Worm (Caenorhabditis elegans) whole organism, L2 larva: ENCODE data around the gene cnk-1.
A peak's percentile ranks its signal among the peaks of the same experiment; 100 is the strongest.

Experiments
- C34F6.9 ChIP-seq: fragments of 150-350 bp; optimal IDR thresholded peaks from 2 replicates; lab custom pipeline; 2014; ENCODE audit warnings: missing biosample characterization, missing genetic modification characterization
- F13H6.1 ChIP-seq: sonication (generic microtip); optimal IDR thresholded peaks from 2 replicates; lab custom pipeline; 2016; ENCODE audit warnings: missing genetic modification characterization, missing compliant biosample characterization
- R02D3.7 ChIP-seq: fragments of 150-350 bp; optimal IDR thresholded peaks from 2 replicates; lab custom pipeline; 2014; ENCODE audit warnings: missing biosample characterization, missing genetic modification characterization
- Y55F3AM.14 ChIP-seq: fragments of 200-800 bp; sonication (Bioruptor generic); optimal IDR thresholded peaks from 2 replicates; lab custom pipeline; 2018; ENCODE audit warnings: mild to moderate bottlenecking, missing genetic modification characterization, missing compliant biosample characterization
- ZK546.5 ChIP-seq: sonication (generic microtip); optimal IDR thresholded peaks from 2 replicates; lab custom pipeline; 2017; ENCODE audit warnings: missing biosample characterization, missing genetic modification characterization
- aly-2 ChIP-seq: fragments of 150-350 bp; optimal IDR thresholded peaks from 2 replicates; lab custom pipeline; 2014; ENCODE audit warnings: missing biosample characterization, missing genetic modification characterization
- ama-1 ChIP-seq: fragments of 150-350 bp; optimal IDR thresholded peaks from 2 replicates; lab custom pipeline; 2018; ENCODE audit warnings: inconsistent platforms
- blmp-1 ChIP-seq: sonication (generic microtip); optimal IDR thresholded peaks from 2 replicates; lab custom pipeline; 2017; ENCODE audit warnings: missing genetic modification characterization, mild to moderate bottlenecking, missing compliant biosample characterization, antibody characterized with exemption, moderate library complexity; ENCODE audit not compliant: insufficient read depth
- ceh-16 ChIP-seq: fragments of 150-350 bp; optimal IDR thresholded peaks from 2 replicates; lab custom pipeline; 2014; ENCODE audit warnings: missing biosample characterization, missing genetic modification characterization
- ceh-82 ChIP-seq: fragments of 150-350 bp; optimal IDR thresholded peaks from 2 replicates; lab custom pipeline; 2014; ENCODE audit warnings: missing biosample characterization, missing genetic modification characterization
- crh-2 ChIP-seq: sonication (generic microtip); optimal IDR thresholded peaks from 2 replicates; lab custom pipeline; 2017; ENCODE audit warnings: missing biosample characterization, missing genetic modification characterization
- dmd-4 ChIP-seq: sonication (generic microtip); optimal IDR thresholded peaks from 2 replicates; lab custom pipeline; 2017; ENCODE audit warnings: missing biosample characterization, missing genetic modification characterization
- elt-1 ChIP-seq: fragments of 150-350 bp; optimal IDR thresholded peaks from 2 replicates; lab custom pipeline; 2014; ENCODE audit warnings: missing biosample characterization, missing genetic modification characterization
- elt-3 ChIP-seq: sonication (generic microtip); optimal IDR thresholded peaks from 2 replicates; lab custom pipeline; 2017; ENCODE audit warnings: missing biosample characterization, missing genetic modification characterization
- gmeb-1 ChIP-seq: fragments of 150-350 bp; optimal IDR thresholded peaks from 2 replicates; lab custom pipeline; 2014; ENCODE audit warnings: missing biosample characterization, missing genetic modification characterization
- lin-13 ChIP-seq: fragments of 150-350 bp; optimal IDR thresholded peaks from 2 replicates; lab custom pipeline; 2014; ENCODE audit warnings: missing biosample characterization, missing genetic modification reagents, missing genetic modification characterization
- lin-39 ChIP-seq: fragments of 150-350 bp; optimal IDR thresholded peaks from 2 replicates; lab custom pipeline; 2014; ENCODE audit warnings: missing biosample characterization, missing genetic modification reagents, missing genetic modification characterization
- lsy-2 ChIP-seq, 2 experiments: fragments of 150-350 bp in 1 of 2; sonication (generic microtip) in 1 of 2; optimal IDR thresholded peaks; 2 replicates each; lab custom pipeline; 2014 to 2017; ENCODE audit warnings: missing biosample characterization in 2 of 2, missing genetic modification characterization in 2 of 2
- mbf-1 ChIP-seq: sonication (generic microtip); optimal IDR thresholded peaks from 2 replicates; lab custom pipeline; 2017; ENCODE audit warnings: missing biosample characterization, missing genetic modification characterization
- mdl-1 ChIP-seq, 2 experiments: fragments of 150-350 bp in 1 of 2; sonication (generic microtip) in 1 of 2; optimal IDR thresholded peaks; 2 replicates each; lab custom pipeline; 2017; ENCODE audit warnings: missing biosample characterization in 2 of 2, missing genetic modification characterization in 2 of 2
- nhr-10 ChIP-seq: sonication (generic microtip); optimal IDR thresholded peaks from 2 replicates; lab custom pipeline; 2017; ENCODE audit warnings: missing biosample characterization, missing genetic modification characterization
- nhr-11 ChIP-seq: fragments of 150-350 bp; optimal IDR thresholded peaks from 2 replicates; lab custom pipeline; 2014; ENCODE audit warnings: missing biosample characterization, missing genetic modification characterization
- nhr-12 ChIP-seq: fragments of 150-350 bp; optimal IDR thresholded peaks from 2 replicates; lab custom pipeline; 2014; ENCODE audit warnings: missing biosample characterization, missing genetic modification characterization
- nhr-129 ChIP-seq: fragments of 150-350 bp; optimal IDR thresholded peaks from 2 replicates; lab custom pipeline; 2014; ENCODE audit warnings: missing biosample characterization, missing genetic modification characterization
- nhr-21 ChIP-seq: fragments of 150-350 bp; optimal IDR thresholded peaks from 2 replicates; lab custom pipeline; 2014; ENCODE audit warnings: missing biosample characterization, missing genetic modification characterization
- nhr-23 ChIP-seq: fragments of 150-350 bp; optimal IDR thresholded peaks from 2 replicates; lab custom pipeline; 2014; ENCODE audit warnings: missing biosample characterization, missing genetic modification reagents, missing genetic modification characterization
- nhr-237 ChIP-seq: fragments of 150-350 bp; optimal IDR thresholded peaks from 2 replicates; lab custom pipeline; 2014; ENCODE audit warnings: missing biosample characterization, missing genetic modification characterization
- nhr-25 ChIP-seq: fragments of 150-350 bp; sonication (generic microtip); optimal IDR thresholded peaks from 3 replicates; lab custom pipeline; 2014; ENCODE audit warnings: missing biosample characterization, missing genetic modification characterization
- peb-1 ChIP-seq: fragments of 150-350 bp; optimal IDR thresholded peaks from 2 replicates; lab custom pipeline; 2014; ENCODE audit warnings: missing biosample characterization, missing genetic modification characterization
- sem-4 ChIP-seq: fragments of 150-350 bp; optimal IDR thresholded peaks from 2 replicates; lab custom pipeline; 2014; ENCODE audit warnings: missing biosample characterization, missing genetic modification reagents, missing genetic modification characterization
- skn-1 ChIP-seq: sonication (generic microtip); optimal IDR thresholded peaks from 2 replicates; lab custom pipeline; 2017; ENCODE audit warnings: missing biosample characterization, missing genetic modification characterization
- sma-3 ChIP-seq: sonication (generic microtip); optimal IDR thresholded peaks from 2 replicates; lab custom pipeline; 2016; ENCODE audit warnings: missing genetic modification reagents, missing genetic modification characterization, missing compliant biosample characterization
- snpc-4 ChIP-seq: fragments of 150-350 bp; optimal IDR thresholded peaks from 2 replicates; lab custom pipeline; 2014; ENCODE audit warnings: missing biosample characterization, missing genetic modification characterization
- unc-39 ChIP-seq: fragments of 150-350 bp; optimal IDR thresholded peaks from 2 replicates; lab custom pipeline; 2014; ENCODE audit warnings: missing biosample characterization, missing genetic modification characterization
- unc-55 ChIP-seq: fragments of 150-350 bp; sonication (generic microtip); optimal IDR thresholded peaks from 3 replicates; lab custom pipeline; 2014; ENCODE audit warnings: missing biosample characterization, missing genetic modification reagents, missing genetic modification characterization
- unc-62 ChIP-seq: fragments of 150-350 bp; optimal IDR thresholded peaks from 2 replicates; lab custom pipeline; 2014; ENCODE audit warnings: missing biosample characterization, missing genetic modification reagents, missing genetic modification characterization
- ztf-11 ChIP-seq: sonication (generic microtip); optimal IDR thresholded peaks from 2 replicates; lab custom pipeline; 2017; ENCODE audit warnings: missing biosample characterization, missing genetic modification characterization
- ztf-4 ChIP-seq: fragments of 150-350 bp; optimal IDR thresholded peaks from 2 replicates; lab custom pipeline; 2014; ENCODE audit warnings: missing biosample characterization, missing genetic modification characterization

Gene cnk-1

DNA sequence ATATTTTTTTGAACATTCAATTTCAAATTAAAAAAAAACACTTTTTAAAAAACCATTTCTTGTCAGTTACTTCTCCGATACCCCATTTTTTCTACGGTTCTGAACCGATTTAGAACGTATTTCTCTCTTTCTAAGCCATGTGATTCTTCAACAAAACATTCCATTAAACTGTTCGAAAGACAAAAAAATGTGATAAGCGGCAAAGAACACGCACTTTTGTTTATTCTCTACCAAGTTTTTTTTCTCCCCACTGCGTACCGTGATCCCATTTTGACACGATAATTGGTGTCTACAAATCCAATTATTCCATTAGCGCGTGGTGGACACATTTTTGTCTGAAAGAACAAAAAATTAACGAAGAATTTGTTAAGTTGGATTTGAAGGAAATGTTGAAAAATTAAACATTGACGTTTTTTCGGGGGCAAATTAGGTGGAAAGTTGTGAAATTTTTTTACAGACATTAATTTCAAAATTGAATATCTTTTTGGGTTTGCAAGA lies 29.7 kb upstream of the cnk-1 start:
- TF ChIP-seq ztf-4 (tag; lab: Kevin White, UChicago) (no peak), nhr-129 (peak; percentile 13)

DNA sequence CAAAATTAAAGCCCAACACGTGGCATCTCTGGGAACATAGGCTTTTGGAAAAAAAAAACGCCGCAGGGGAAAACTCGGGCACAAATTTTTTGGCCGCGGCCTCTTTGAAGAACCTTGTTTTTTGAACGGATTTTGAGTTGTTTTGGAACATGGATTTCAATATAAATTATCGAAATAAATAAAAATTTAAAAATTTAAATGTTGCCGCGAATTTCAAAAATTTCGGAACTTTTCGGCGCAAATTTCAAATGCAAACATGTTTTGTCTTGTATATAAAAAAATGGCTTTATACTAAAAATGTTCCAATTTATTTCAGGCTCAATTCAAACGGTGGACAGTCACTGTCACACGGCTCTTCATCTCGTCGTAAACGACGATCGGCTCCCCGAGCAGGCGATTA lies 27.0 kb upstream of the cnk-1 start:
- no peak for TF ChIP-seq skn-1
- no peak for TF ChIP-seq mbf-1 (tag; lab: Kevin White, UChicago)
- no peak for TF ChIP-seq unc-62
- no peak for TF ChIP-seq ceh-16 (tag; lab: Kevin White, UChicago)
- TF ChIP-seq crh-2 (tag; lab: Kevin White, UChicago): no peak
- no peak for TF ChIP-seq ztf-4 (tag; lab: Kevin White, UChicago)
- TF ChIP-seq nhr-129: no peak
- no peak for TF ChIP-seq ama-1
- TF ChIP-seq gmeb-1 (tag; lab: Kevin White, UChicago): no peak
- TF ChIP-seq lin-13 (GFP tag; lab: Kevin White, UChicago): no peak
- no peak for TF ChIP-seq nhr-10 (tag; lab: Kevin White, UChicago)
- TF ChIP-seq peb-1: no peak
- TF ChIP-seq elt-3 (tag; lab: Kevin White, UChicago): no peak
- TF ChIP-seq lin-39 (tag; lab: Kevin White, UChicago): no peak
- TF ChIP-seq R02D3.7 (tag; lab: Kevin White, UChicago): no peak
- TF ChIP-seq snpc-4 (tag; lab: Kevin White, UChicago): no peak
- TF ChIP-seq nhr-11 (tag; lab: Kevin White, UChicago): no peak
- TF ChIP-seq nhr-25: no peak
- TF ChIP-seq sma-3 (GFP tag; lab: Kevin White, UChicago): no peak
- TF ChIP-seq dmd-4: no peak
- TF ChIP-seq, all 48 proteins: peak for 0

DNA sequence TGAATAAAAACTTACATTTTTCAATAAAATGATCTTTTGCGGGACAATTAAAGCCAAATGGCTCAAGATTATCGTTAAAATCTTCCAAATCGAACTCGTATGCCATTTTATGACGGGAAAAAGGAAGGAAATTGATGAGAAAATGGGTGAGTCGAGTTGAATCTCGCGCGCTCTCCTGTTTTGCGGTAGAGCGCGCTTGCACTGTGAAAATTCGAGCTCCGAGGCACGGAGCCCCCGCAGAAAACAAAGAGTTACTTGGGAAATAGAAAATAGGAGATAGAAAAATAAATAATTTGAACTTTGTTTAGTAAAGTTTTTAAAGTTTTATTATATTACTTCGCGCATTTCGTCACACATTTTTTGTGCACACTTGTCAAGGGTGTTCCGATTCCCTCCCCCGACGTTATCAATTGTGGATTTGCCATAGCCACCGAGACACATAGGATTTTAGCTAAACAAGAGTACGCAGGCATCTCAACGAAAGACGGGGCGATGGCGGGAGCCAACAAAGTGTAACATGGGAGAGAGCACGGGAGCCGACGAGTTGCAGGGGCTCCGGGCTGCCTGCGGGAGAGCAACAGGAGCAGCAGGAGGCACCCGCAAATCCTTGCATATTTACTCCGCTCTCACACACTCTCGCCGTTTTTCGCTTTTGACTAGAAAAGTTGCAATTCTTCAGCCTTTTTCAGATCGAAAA lies 22.5 kb upstream of the cnk-1 start, which contains the start of the genes div-1 and cor-1:
TSS of gene div-1 (minus strand) at position 119 of the 697 bp plus-strand sequence.
TSS of gene cor-1 (plus strand) at position 671 of the 697 bp plus-strand sequence.
- TF ChIP-seq lin-13 (GFP tag; lab: Kevin White, UChicago) (peak; percentile 16), sma-3 (GFP tag; lab: Kevin White, UChicago) (peak; percentile 10), nhr-25 (no peak), nhr-23 (no peak), F13H6.1 (tag; lab: Kevin White, UChicago) (peak; percentile 5), lsy-2 (tag; optimal IDR thresholded peaks at IDR 0.05; lab: Kevin White, UChicago) (peak in 1 of 2 experiments; percentile 60), mbf-1 (tag; lab: Kevin White, UChicago) (no peak), mdl-1 (tag; optimal IDR thresholded peaks at IDR 0.05; lab: Kevin White, UChicago) (no peak), blmp-1 (tag; lab: Kevin White, UChicago) (no peak), aly-2 (tag; lab: Kevin White, UChicago) (no peak), ZK546.5 (tag; lab: Kevin White, UChicago) (no peak), unc-55 (peak; percentile 56), nhr-237 (tag; lab: Kevin White, UChicago) (no peak), gmeb-1 (tag; lab: Kevin White, UChicago) (peak; percentile 86), crh-2 (tag; lab: Kevin White, UChicago) (peak; percentile 37), dmd-4 (no peak), C34F6.9 (tag; lab: Kevin White, UChicago) (peak; percentile 38), nhr-11 (tag; lab: Kevin White, UChicago) (no peak), elt-1 (tag; lab: Kevin White, UChicago) (no peak), nhr-129 (peak; percentile 15), nhr-12 (tag; lab: Kevin White, UChicago) (no peak)

DNA sequence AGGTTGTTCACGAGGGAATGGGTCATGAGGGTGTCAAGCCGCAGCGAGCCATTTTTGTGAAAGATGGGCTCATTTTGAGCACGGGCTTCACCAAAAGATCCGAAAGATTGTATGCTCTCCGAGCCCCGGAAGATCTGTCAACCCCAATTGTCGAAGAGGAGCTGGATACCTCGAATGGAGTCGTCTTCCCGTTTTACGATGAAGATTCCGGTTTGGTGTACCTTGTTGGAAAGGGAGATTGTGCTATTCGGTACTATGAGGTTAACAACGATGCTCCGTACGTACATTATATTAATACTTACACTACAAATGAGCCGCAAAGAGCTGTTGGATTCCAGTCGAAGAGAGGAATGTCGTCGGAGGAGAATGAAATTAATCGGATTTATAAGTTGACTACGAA lies 19.9 kb upstream of the cnk-1 start:
- TF ChIP-seq nhr-11 (tag; lab: Kevin White, UChicago) (no peak), sem-4 (tag; lab: Kevin White, UChicago) (no peak), ztf-11 (tag; lab: Kevin White, UChicago) (no peak), Y55F3AM.14 (GFP tag; lab: Kevin White, UChicago) (no peak), ceh-82 (tag; lab: Kevin White, UChicago) (no peak), nhr-129 (no peak), ztf-4 (tag; lab: Kevin White, UChicago) (no peak), unc-39 (tag; lab: Kevin White, UChicago) (no peak), F13H6.1 (tag; lab: Kevin White, UChicago) (no peak), ceh-16 (tag; lab: Kevin White, UChicago) (no peak), C34F6.9 (tag; lab: Kevin White, UChicago) (no peak), nhr-21 (no peak), elt-3 (tag; lab: Kevin White, UChicago) (no peak), lin-39 (tag; lab: Kevin White, UChicago) (no peak), crh-2 (tag; lab: Kevin White, UChicago) (no peak)
